Worm (Caenorhabditis elegans) whole organism, mixed stage, embryonic: ENCODE measurements around the gene Y49E10.29.

ENCODE experiments used
- M03D4.4 ChIP-seq: sonication (generic microtip); optimal IDR thresholded peaks from 2 replicates; lab custom pipeline; 2017; ENCODE audit warnings: mild to moderate bottlenecking, missing genetic modification characterization, missing compliant biosample characterization
- bed-3 ChIP-seq: fragments of 200-800 bp; sonication (Bioruptor generic); optimal IDR thresholded peaks from 3 replicates; lab custom pipeline; 2018; ENCODE audit warnings: mild to moderate bottlenecking, missing genetic modification characterization, moderate library complexity, missing compliant biosample characterization
- ceh-39 ChIP-seq: fragments of 150-350 bp; optimal IDR thresholded peaks from 2 replicates; lab custom pipeline; 2014; ENCODE audit warnings: missing biosample characterization, missing genetic modification characterization
- ceh-43 ChIP-seq: fragments of 200-800 bp; sonication (Bioruptor generic); optimal IDR thresholded peaks from 2 replicates; lab custom pipeline; 2018; ENCODE audit warnings: mild to moderate bottlenecking, missing genetic modification characterization, moderate library complexity, missing compliant biosample characterization
- ceh-83 ChIP-seq: fragments of 200-800 bp; sonication (Bioruptor generic); optimal IDR thresholded peaks from 2 replicates; lab custom pipeline; 2018; ENCODE audit warnings: mild to moderate bottlenecking, missing genetic modification characterization, missing compliant biosample characterization
- ces-1 ChIP-seq: fragments of 150-350 bp; optimal IDR thresholded peaks from 2 replicates; lab custom pipeline; 2014; ENCODE audit warnings: missing biosample characterization, missing genetic modification reagents, missing genetic modification characterization
- cnd-1 ChIP-seq: fragments of 200-800 bp; sonication (Bioruptor generic); optimal IDR thresholded peaks from 2 replicates; lab custom pipeline; 2018; ENCODE audit warnings: mild to moderate bottlenecking, missing genetic modification characterization, missing compliant biosample characterization
- drap-1 ChIP-seq: fragments of 200-800 bp; sonication (Bioruptor generic); optimal IDR thresholded peaks from 3 replicates; lab custom pipeline; 2018; ENCODE audit warnings: mild to moderate bottlenecking, missing genetic modification characterization, missing compliant biosample characterization
- elt-1 ChIP-seq: sonication (generic microtip); optimal IDR thresholded peaks from 2 replicates; lab custom pipeline; 2017; ENCODE audit warnings: missing genetic modification characterization, mild to moderate bottlenecking, missing compliant biosample characterization, antibody characterized with exemption, moderate library complexity, borderline replicate concordance; ENCODE audit not compliant: insufficient read depth
- elt-3 ChIP-seq: fragments of 150-350 bp; optimal IDR thresholded peaks from 2 replicates; lab custom pipeline; 2014; ENCODE audit warnings: missing biosample characterization, missing genetic modification characterization
- flh-1 ChIP-seq: fragments of 200-800 bp; sonication (Bioruptor generic); optimal IDR thresholded peaks from 2 replicates; lab custom pipeline; 2018; ENCODE audit warnings: mild to moderate bottlenecking, missing genetic modification characterization, moderate library complexity, missing compliant biosample characterization
- hlh-1 ChIP-seq: fragments of 150-350 bp; optimal IDR thresholded peaks from 2 replicates; lab custom pipeline; 2014; ENCODE audit warnings: missing biosample characterization, missing genetic modification reagents, missing genetic modification characterization
- lin-13 ChIP-seq: fragments of 150-350 bp; optimal IDR thresholded peaks from 2 replicates; lab custom pipeline; 2014; ENCODE audit warnings: missing biosample characterization, missing genetic modification characterization
- lin-32 ChIP-seq: fragments of 200-800 bp; sonication (Bioruptor generic); optimal IDR thresholded peaks from 2 replicates; lab custom pipeline; 2018; ENCODE audit warnings: mild to moderate bottlenecking, missing genetic modification characterization, missing compliant biosample characterization
- lsy-2 ChIP-seq: fragments of 150-350 bp; optimal IDR thresholded peaks from 2 replicates; lab custom pipeline; 2014; ENCODE audit warnings: missing biosample characterization, missing genetic modification characterization
- mep-1 ChIP-seq: fragments of 150-350 bp; optimal IDR thresholded peaks from 2 replicates; lab custom pipeline; 2017; ENCODE audit warnings: missing biosample characterization, missing genetic modification reagents, missing genetic modification characterization, inconsistent platforms
- mls-2 ChIP-seq: sonication (generic microtip); optimal IDR thresholded peaks from 2 replicates; lab custom pipeline; 2016; ENCODE audit warnings: mild to moderate bottlenecking, missing genetic modification characterization, moderate library complexity, missing compliant biosample characterization
- nhr-28 ChIP-seq: fragments of 150-350 bp; optimal IDR thresholded peaks from 2 replicates; lab custom pipeline; 2014; ENCODE audit warnings: missing biosample characterization, missing genetic modification characterization
- pha-4 ChIP-seq: fragments of 150-350 bp; optimal IDR thresholded peaks from 2 replicates; lab custom pipeline; 2018; ENCODE audit warnings: missing biosample characterization, missing genetic modification reagents, missing genetic modification characterization
- sem-2 ChIP-seq: fragments of 200-800 bp; sonication (Bioruptor generic); optimal IDR thresholded peaks from 2 replicates; lab custom pipeline; 2018; ENCODE audit warnings: mild to moderate bottlenecking, missing genetic modification characterization, missing compliant biosample characterization
- snpc-4 ChIP-seq: fragments of 150-350 bp; optimal IDR thresholded peaks from 2 replicates; lab custom pipeline; 2014; ENCODE audit warnings: missing biosample characterization, missing genetic modification characterization
- sptf-1 ChIP-seq: sonication (generic microtip); optimal IDR thresholded peaks from 2 replicates; lab custom pipeline; 2017; ENCODE audit warnings: mild to moderate bottlenecking, missing genetic modification characterization, moderate library complexity, missing compliant biosample characterization
- tbx-8 ChIP-seq: fragments of 200-800 bp; sonication (Bioruptor generic); optimal IDR thresholded peaks from 2 replicates; lab custom pipeline; 2018; ENCODE audit warnings: mild to moderate bottlenecking, missing genetic modification characterization, moderate library complexity, missing compliant biosample characterization
- unc-120 ChIP-seq: sonication (generic microtip); optimal IDR thresholded peaks from 2 replicates; lab custom pipeline; 2017; ENCODE audit warnings: missing genetic modification characterization, missing compliant biosample characterization; ENCODE audit not compliant: poor library complexity, severe bottlenecking
- unc-39 ChIP-seq: fragments of 150-350 bp; optimal IDR thresholded peaks from 2 replicates; lab custom pipeline; 2014; ENCODE audit warnings: missing biosample characterization, missing genetic modification characterization
- unc-62 ChIP-seq: fragments of 150-350 bp; optimal IDR thresholded peaks from 2 replicates; lab custom pipeline; 2014; ENCODE audit warnings: missing biosample characterization, missing genetic modification reagents, missing genetic modification characterization
- zip-8 ChIP-seq: fragments of 150-350 bp; optimal IDR thresholded peaks from 2 replicates; lab custom pipeline; 2014; ENCODE audit warnings: missing biosample characterization, missing genetic modification characterization
- ztf-11 ChIP-seq: fragments of 150-350 bp; optimal IDR thresholded peaks from 2 replicates; lab custom pipeline; 2014; ENCODE audit warnings: missing biosample characterization, missing genetic modification characterization

Y49E10.29 gene

ce11 chrIII:12470589-12470988, 1.6 kb downstream of the Y49E10.29 start:
- TF ChIP-seq ceh-39 (tag; lab: Kevin White, UChicago) (no peak), lin-13 (tag; lab: Kevin White, UChicago) (no peak), sptf-1 (tag; lab: Kevin White, UChicago) (no peak), lsy-2 (tag; lab: Kevin White, UChicago) (no peak), ztf-11 (no peak), M03D4.4 (tag; lab: Kevin White, UChicago) (no peak), unc-120 (no peak), zip-8 (tag; lab: Kevin White, UChicago) (no peak), ces-1 (GFP tag; lab: Kevin White, UChicago) (no peak), hlh-1 (tag; lab: Kevin White, UChicago) (no peak), pha-4 (tag; lab: Kevin White, UChicago) (no peak), ceh-83 (no peak), cnd-1 (tag; lab: Kevin White, UChicago) (no peak), ceh-43 (GFP tag; lab: Kevin White, UChicago) (no peak), unc-39 (tag; lab: Kevin White, UChicago) (no peak), elt-1 (tag; lab: Kevin White, UChicago) (no peak), unc-62 (no peak)
- TF ChIP-seq, all 35 proteins: peak for 0

- no peak for TF ChIP-seq hlh-1 (tag; lab: Kevin White, UChicago)
- TF ChIP-seq ces-1 (GFP tag; lab: Kevin White, UChicago) = peak; percentile 58
Observed at ce11 chrIII:12472497-12472896, 3.5 kb downstream of the Y49E10.29 start, which contains the start of gene cccp-1. Gene cccp-1, plus strand, starts transcription at chrIII:12472873.

ce11 chrIII:12484432-12484831, 15.5 kb downstream of the Y49E10.29 start, which contains the start of gene arrd-16:
Gene arrd-16, plus strand, starts transcription at chrIII:12484732.
- no peak for TF ChIP-seq sem-2 (GFP tag; lab: Kevin White, UChicago)
- no peak for TF ChIP-seq mls-2 (tag; lab: Kevin White, UChicago)
- TF ChIP-seq zip-8 (tag; lab: Kevin White, UChicago) = no peak
- no peak for TF ChIP-seq snpc-4 (tag; lab: Kevin White, UChicago)
- no peak for TF ChIP-seq ceh-43 (GFP tag; lab: Kevin White, UChicago)
- TF ChIP-seq mep-1 (tag; lab: Kevin White, UChicago) = no peak
- no peak for TF ChIP-seq nhr-28 (tag; lab: Kevin White, UChicago)
- no peak for TF ChIP-seq bed-3
- TF ChIP-seq drap-1 (GFP tag; lab: Kevin White, UChicago) = no peak
- no peak for TF ChIP-seq flh-1 (GFP tag; lab: Kevin White, UChicago)
- no peak for TF ChIP-seq unc-62
- TF ChIP-seq ces-1 (GFP tag; lab: Kevin White, UChicago) = no peak
- TF ChIP-seq elt-3 (tag; lab: Kevin White, UChicago) = no peak
- no peak for TF ChIP-seq tbx-8 (GFP tag; lab: Kevin White, UChicago)
- TF ChIP-seq lsy-2 (tag; lab: Kevin White, UChicago) = no peak
- no peak for TF ChIP-seq lin-13 (tag; lab: Kevin White, UChicago)
- no peak for TF ChIP-seq lin-32 (GFP tag; lab: Kevin White, UChicago)
- TF ChIP-seq, all 35 proteins: peak for 0

ce11 chrIII:12491984-12492383, 23.0 kb downstream of the Y49E10.29 start, which contains the start of gene Y49E10.25:
Gene Y49E10.25, minus strand, starts transcription at chrIII:12492084.
- TF ChIP-seq tbx-8 (GFP tag; lab: Kevin White, UChicago) (no peak), ceh-39 (tag; lab: Kevin White, UChicago) (no peak), ztf-11 (no peak), bed-3 (no peak), M03D4.4 (tag; lab: Kevin White, UChicago) (no peak), lsy-2 (tag; lab: Kevin White, UChicago) (no peak), unc-39 (tag; lab: Kevin White, UChicago) (no peak), hlh-1 (tag; lab: Kevin White, UChicago) (no peak), flh-1 (GFP tag; lab: Kevin White, UChicago) (no peak), ceh-43 (GFP tag; lab: Kevin White, UChicago) (no peak), mep-1 (tag; lab: Kevin White, UChicago) (no peak), mls-2 (tag; lab: Kevin White, UChicago) (no peak)

- no peak for TF ChIP-seq elt-1 (tag; lab: Kevin White, UChicago)
- peak; percentile 49 for TF ChIP-seq lsy-2 (tag; lab: Kevin White, UChicago)
Observed at ce11 chrIII:12495594-12496096, 26.7 kb downstream of the Y49E10.29 start, which contains the start of the genes Y111B2A.1 and Y111B2A.2. Gene Y111B2A.1, minus strand, starts transcription at chrIII:12495644. Gene Y111B2A.2, plus strand, starts transcription at chrIII:12496086.
